Worm (Caenorhabditis elegans) whole organism, mixed stage, embryonic: ENCODE measurements around the gene C14C10.10.

Experiments
- blmp-1 ChIP-seq: fragments of 150-350 bp; optimal IDR thresholded peaks from 2 replicates; lab custom pipeline; 2014; ENCODE audit warnings: missing biosample characterization, missing genetic modification characterization
- ceh-83 ChIP-seq: fragments of 200-800 bp; sonication (Bioruptor generic); optimal IDR thresholded peaks from 2 replicates; lab custom pipeline; 2018; ENCODE audit warnings: mild to moderate bottlenecking, missing genetic modification characterization, missing compliant biosample characterization
- drap-1 ChIP-seq: fragments of 200-800 bp; sonication (Bioruptor generic); optimal IDR thresholded peaks from 3 replicates; lab custom pipeline; 2018; ENCODE audit warnings: mild to moderate bottlenecking, missing genetic modification characterization, missing compliant biosample characterization
- ham-2 ChIP-seq: fragments of 200-800 bp; sonication (Bioruptor generic); optimal IDR thresholded peaks from 2 replicates; lab custom pipeline; 2018; ENCODE audit warnings: mild to moderate bottlenecking, missing genetic modification characterization, missing compliant biosample characterization
- lin-13 ChIP-seq: fragments of 150-350 bp; optimal IDR thresholded peaks from 2 replicates; lab custom pipeline; 2014; ENCODE audit warnings: missing biosample characterization, missing genetic modification characterization
- mep-1 ChIP-seq: fragments of 150-350 bp; optimal IDR thresholded peaks from 2 replicates; lab custom pipeline; 2017; ENCODE audit warnings: missing biosample characterization, missing genetic modification reagents, missing genetic modification characterization, inconsistent platforms
- nhr-76 ChIP-seq: sonication (generic microtip); optimal IDR thresholded peaks from 2 replicates; lab custom pipeline; 2017; ENCODE audit warnings: missing biosample characterization, missing genetic modification characterization
- sptf-1 ChIP-seq: sonication (generic microtip); optimal IDR thresholded peaks from 2 replicates; lab custom pipeline; 2017; ENCODE audit warnings: mild to moderate bottlenecking, missing genetic modification characterization, moderate library complexity, missing compliant biosample characterization
- tbx-8 ChIP-seq: fragments of 200-800 bp; sonication (Bioruptor generic); optimal IDR thresholded peaks from 2 replicates; lab custom pipeline; 2018; ENCODE audit warnings: mild to moderate bottlenecking, missing genetic modification characterization, moderate library complexity, missing compliant biosample characterization
- unc-39 ChIP-seq: fragments of 150-350 bp; optimal IDR thresholded peaks from 2 replicates; lab custom pipeline; 2014; ENCODE audit warnings: missing biosample characterization, missing genetic modification characterization
- unc-62 ChIP-seq: fragments of 150-350 bp; optimal IDR thresholded peaks from 2 replicates; lab custom pipeline; 2014; ENCODE audit warnings: missing biosample characterization, missing genetic modification reagents, missing genetic modification characterization
- ztf-11 ChIP-seq: fragments of 150-350 bp; optimal IDR thresholded peaks from 2 replicates; lab custom pipeline; 2014; ENCODE audit warnings: missing biosample characterization, missing genetic modification characterization

DNA sequence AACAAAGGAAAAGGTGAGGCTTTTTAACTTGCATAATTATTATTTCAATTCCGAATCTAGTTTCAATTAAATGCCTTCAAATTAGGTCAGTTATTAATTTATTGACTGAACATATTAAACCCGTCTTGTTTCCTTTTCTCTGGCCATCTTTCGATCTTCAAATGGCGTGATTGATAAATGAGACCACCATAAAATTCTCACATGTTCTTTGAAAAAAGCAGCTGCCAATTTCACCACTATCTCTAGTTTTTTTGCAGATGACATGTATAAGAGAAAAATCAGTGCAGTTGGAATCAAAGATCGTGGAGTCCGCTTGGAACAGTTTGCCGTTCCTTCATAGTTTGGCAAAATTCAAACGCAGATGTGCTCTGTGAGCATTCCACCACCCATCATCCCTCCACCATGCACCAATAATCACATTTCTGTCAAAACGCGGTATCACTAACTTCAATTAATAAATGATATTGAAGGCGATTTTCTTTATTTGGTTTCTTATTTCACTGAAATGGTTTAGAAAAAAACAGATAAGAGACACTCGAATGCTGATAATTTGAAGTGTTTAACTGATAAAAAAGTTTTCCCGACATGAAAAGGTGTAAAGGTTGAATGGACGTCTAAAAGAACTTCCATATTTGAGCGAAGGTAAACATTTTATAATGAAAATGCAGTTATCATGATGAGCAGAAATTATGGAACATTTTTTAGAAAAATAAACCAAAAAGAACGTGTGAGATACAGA, 39.0 kb upstream of the C14C10.10 start:
- no peak for TF ChIP-seq ztf-11 (tag; lab: Kevin White, UChicago)
- TF ChIP-seq nhr-76 (tag; lab: Kevin White, UChicago), result no peak
- no peak for TF ChIP-seq drap-1 (GFP tag; lab: Kevin White, UChicago)
- no peak for TF ChIP-seq unc-62 (GFP tag; lab: Kevin White, UChicago)
- no peak for TF ChIP-seq lin-13 (tag; lab: Kevin White, UChicago)
- TF ChIP-seq unc-39 (tag; lab: Kevin White, UChicago), result no peak
- TF ChIP-seq sptf-1, result no peak
- no peak for TF ChIP-seq ham-2
- no peak for TF ChIP-seq mep-1 (tag; lab: Kevin White, UChicago)
- TF ChIP-seq blmp-1 (tag; lab: Kevin White, UChicago), result no peak
- TF ChIP-seq ceh-83 (GFP tag; lab: Kevin White, UChicago), result no peak
- TF ChIP-seq tbx-8, result no peak
